Worm (Caenorhabditis elegans) whole organism, L4 larva: Measurements from ENCODE around the gene sto-3.

Source experiments
- R02D3.7 ChIP-seq: fragments of 150-350 bp; sonication (generic microtip); optimal IDR thresholded peaks from 3 replicates; lab custom pipeline; 2014; ENCODE audit warnings: missing biosample characterization, missing genetic modification characterization
- T26A8.4 ChIP-seq: fragments of 200-800 bp; sonication (Bioruptor generic); IDR thresholded peaks from 2 replicates; pipeline ENCODE4 v1.3.6; 2022; ENCODE audit warnings: missing genetic modification characterization, missing compliant biosample characterization
- Y75B8A.6 ChIP-seq: fragments of 200-800 bp; sonication (Bioruptor generic); IDR thresholded peaks from 2 replicates; pipeline ENCODE4 v1.3.6; 2022; ENCODE audit warnings: missing genetic modification reagents, missing genetic modification characterization, missing compliant biosample characterization
- ZK546.5 ChIP-seq, 2 experiments: sonication (generic microtip); optimal IDR thresholded peaks; 2 replicates each; lab custom pipeline; 2017; ENCODE audit warnings: missing biosample characterization in 2 of 2, missing genetic modification characterization in 2 of 2
- aha-1 ChIP-seq: fragments of 150-350 bp; peaks from one replicate; lab custom pipeline; 2014; ENCODE audit warnings: missing biosample characterization, missing genetic modification characterization
- attf-4 ChIP-seq: sonication (generic microtip); optimal IDR thresholded peaks from 3 replicates; lab custom pipeline; 2017; ENCODE audit warnings: missing biosample characterization, missing genetic modification characterization
- ceh-20 ChIP-seq: fragments of 200-800 bp; sonication (Bioruptor generic); IDR thresholded peaks from 2 replicates; pipeline ENCODE4 v1.3.6; 2022; ENCODE audit warnings: missing genetic modification reagents, missing genetic modification characterization, missing compliant biosample characterization
- ces-1 ChIP-seq: fragments of 150-350 bp; sonication (generic microtip); optimal IDR thresholded peaks from 4 replicates; lab custom pipeline; 2014; ENCODE audit warnings: missing biosample characterization, missing genetic modification reagents, missing genetic modification characterization
- cey-2 ChIP-seq: sonication (generic microtip); optimal IDR thresholded peaks from 3 replicates; lab custom pipeline; 2017; ENCODE audit warnings: missing genetic modification characterization, mild to moderate bottlenecking, missing compliant biosample characterization, antibody characterized with exemption, borderline replicate concordance; ENCODE audit not compliant: insufficient read depth
- daf-8 ChIP-seq: fragments of 200-800 bp; sonication (Bioruptor generic); IDR thresholded peaks from 2 replicates; pipeline ENCODE4 v1.3.6; 2022; ENCODE audit warnings: missing genetic modification characterization, missing compliant biosample characterization
- dmd-9 ChIP-seq: fragments of 200-800 bp; sonication (Bioruptor generic); IDR thresholded peaks from 2 replicates; pipeline ENCODE4 v1.3.6; 2022; ENCODE audit warnings: missing genetic modification reagents, missing genetic modification characterization, missing compliant biosample characterization
- dpl-1 ChIP-seq: fragments of 150-350 bp; optimal IDR thresholded peaks from 2 replicates; lab custom pipeline; 2014; ENCODE audit warnings: missing biosample characterization, missing genetic modification reagents, missing genetic modification characterization
- fos-1 ChIP-seq: fragments of 150-350 bp; optimal IDR thresholded peaks from 2 replicates; lab custom pipeline; 2014; ENCODE audit warnings: missing biosample characterization, missing genetic modification characterization
- hlh-30 ChIP-seq: sonication (generic microtip); optimal IDR thresholded peaks from 2 replicates; lab custom pipeline; 2017; ENCODE audit warnings: antibody characterized with exemption, mild to moderate bottlenecking, missing genetic modification characterization, missing compliant biosample characterization; ENCODE audit not compliant: insufficient read depth
- jun-1 ChIP-seq: fragments of 150-350 bp; optimal IDR thresholded peaks from 2 replicates; lab custom pipeline; 2014; ENCODE audit warnings: missing biosample characterization, missing genetic modification reagents, missing genetic modification characterization
- lin-1 ChIP-seq: fragments of 200-800 bp; sonication (Bioruptor generic); IDR thresholded peaks from 2 replicates; pipeline ENCODE4 v1.3.6; 2022; ENCODE audit warnings: missing genetic modification reagents, missing genetic modification characterization, missing compliant biosample characterization
- lin-29 ChIP-seq: fragments of 200-800 bp; sonication (Bioruptor generic); IDR thresholded peaks from 2 replicates; pipeline ENCODE4 v1.3.6; 2022; ENCODE audit warnings: missing genetic modification reagents, missing genetic modification characterization, missing compliant biosample characterization
- lin-38 ChIP-seq: fragments of 200-800 bp; sonication (Bioruptor generic); IDR thresholded peaks from 2 replicates; pipeline ENCODE4 v1.3.6; 2022; ENCODE audit warnings: missing genetic modification reagents, missing genetic modification characterization, missing compliant biosample characterization
- lir-3 ChIP-seq: sonication (generic microtip); optimal IDR thresholded peaks from 2 replicates; lab custom pipeline; 2016; ENCODE audit warnings: mild to moderate bottlenecking, missing genetic modification characterization, missing compliant biosample characterization
- madf-9 ChIP-seq: fragments of 200-800 bp; sonication (Bioruptor generic); conservative IDR thresholded peaks from 2 replicates; pipeline ENCODE4 v1.3.6; 2022; ENCODE audit warnings: missing genetic modification reagents, missing genetic modification characterization, missing compliant biosample characterization
- mdl-1 ChIP-seq, 2 experiments: fragments of 150-350 bp in 1 of 2; sonication (generic microtip) in 1 of 2; optimal IDR thresholded peaks; 2 replicates each; lab custom pipeline; 2014 to 2017; ENCODE audit warnings: missing biosample characterization in 2 of 2, missing genetic modification characterization in 2 of 2
- mes-2 ChIP-seq: sonication (generic microtip); optimal IDR thresholded peaks from 2 replicates; lab custom pipeline; 2016; ENCODE audit warnings: missing genotype, mild to moderate bottlenecking, missing genetic modification characterization, missing compliant biosample characterization; ENCODE audit not compliant: poor library complexity, severe bottlenecking
- mxl-2 ChIP-seq: fragments of 200-800 bp; sonication (Bioruptor generic); conservative IDR thresholded peaks from 2 replicates; pipeline ENCODE4 v1.3.6; 2022; ENCODE audit warnings: missing genetic modification reagents, missing genetic modification characterization, missing compliant biosample characterization
- nhr-10 ChIP-seq: fragments of 150-350 bp; optimal IDR thresholded peaks from 2 replicates; lab custom pipeline; 2014; ENCODE audit warnings: missing biosample characterization, missing genetic modification characterization
- nhr-111 ChIP-seq: fragments of 200-800 bp; sonication (Bioruptor generic); optimal IDR thresholded peaks from 2 replicates; lab custom pipeline; 2018; ENCODE audit warnings: mild to moderate bottlenecking, missing genetic modification characterization, missing compliant biosample characterization
- nhr-25 ChIP-seq: sonication (generic microtip); optimal IDR thresholded peaks from 2 replicates; lab custom pipeline; 2017; ENCODE audit warnings: missing genetic modification characterization, mild to moderate bottlenecking, missing compliant biosample characterization, antibody characterized with exemption, moderate library complexity, borderline replicate concordance; ENCODE audit not compliant: insufficient read depth
- nhr-48 ChIP-seq: sonication (generic microtip); optimal IDR thresholded peaks from 2 replicates; lab custom pipeline; 2016; ENCODE audit warnings: mild to moderate bottlenecking, missing genetic modification characterization, missing compliant biosample characterization
- pha-4 ChIP-seq, 2 experiments: fragments of 150-350 bp in 1 of 2; fragments of 200-800 bp in 1 of 2; sonication (Bioruptor generic) in 1 of 2; IDR thresholded peaks in 1 of 2; optimal IDR thresholded peaks in 1 of 2; 2 replicates each; pipeline versions ENCODE4 v1.3.6 to Lab custom; 2014 to 2022; ENCODE audit warnings: missing genetic modification characterization in 2 of 2, missing genetic modification reagents in 2 of 2, missing biosample characterization in 1 of 2, missing compliant biosample characterization in 1 of 2
- php-3 ChIP-seq: fragments of 200-800 bp; sonication (Bioruptor generic); IDR thresholded peaks from 2 replicates; pipeline ENCODE4 v1.3.6; 2022; ENCODE audit warnings: missing genetic modification reagents, missing genetic modification characterization, missing compliant biosample characterization
- set-16 ChIP-seq: fragments of 200-800 bp; sonication (Bioruptor generic); IDR thresholded peaks from 2 replicates; pipeline ENCODE4 v1.3.6; 2022; ENCODE audit warnings: missing genetic modification reagents, missing genetic modification characterization, missing compliant biosample characterization
- snpc-1.2 ChIP-seq: fragments of 200-800 bp; sonication (Bioruptor generic); IDR thresholded peaks from 2 replicates; pipeline ENCODE4 v1.3.6; 2022; ENCODE audit warnings: missing genetic modification reagents, missing genetic modification characterization, missing compliant biosample characterization
- snpc-4 ChIP-seq: fragments of 150-350 bp; optimal IDR thresholded peaks from 2 replicates; lab custom pipeline; 2014; ENCODE audit warnings: missing biosample characterization, missing genetic modification characterization
- spr-3 ChIP-seq: fragments of 200-800 bp; sonication (Bioruptor generic); optimal IDR thresholded peaks from 2 replicates; lab custom pipeline; 2018; ENCODE audit warnings: mild to moderate bottlenecking, missing genetic modification characterization, missing compliant biosample characterization
- tag-97 ChIP-seq: fragments of 200-800 bp; sonication (Bioruptor generic); IDR thresholded peaks from 2 replicates; pipeline ENCODE4 v1.3.6; 2022; ENCODE audit warnings: missing genetic modification characterization, missing compliant biosample characterization
- unc-130 ChIP-seq: sonication (generic microtip); optimal IDR thresholded peaks from 2 replicates; lab custom pipeline; 2016; ENCODE audit warnings: missing genetic modification reagents, missing genetic modification characterization, missing compliant biosample characterization
- unc-62 ChIP-seq, 3 experiments: fragments of 150-350 bp in 1 of 3; sonication (generic microtip); optimal IDR thresholded peaks in 2 of 3; peaks in 1 of 3; 1 replicate in 1 of 3; 2 replicates in 2 of 3; lab custom pipeline; 2014 to 2017; ENCODE audit warnings: missing biosample characterization in 3 of 3, missing genetic modification characterization in 3 of 3, missing genetic modification reagents in 3 of 3, missing genotype in 1 of 3
- vab-7 ChIP-seq: fragments of 200-800 bp; sonication (Bioruptor generic); IDR thresholded peaks from 2 replicates; pipeline ENCODE4 v1.3.6; 2022; ENCODE audit warnings: missing genetic modification reagents, missing genetic modification characterization, missing compliant biosample characterization
- zip-11 ChIP-seq: fragments of 200-800 bp; sonication (Bioruptor generic); IDR thresholded peaks from 2 replicates; pipeline ENCODE4 v1.3.6; 2022; ENCODE audit warnings: missing genetic modification characterization, missing compliant biosample characterization

The sto-3 gene

ce11 chrX:11598839-11599238 lies 23.1 kb downstream of the sto-3 start:
- TF ChIP-seq attf-4 (tag; lab: Kevin White, UChicago) = no peak
- TF ChIP-seq pha-4 (GFP tag; IDR thresholded peaks at IDR 0.05; lab: Robert Waterston, UW) = no peak
- no peak for TF ChIP-seq pha-4 (tag; optimal IDR thresholded peaks at IDR 0.05; lab: Kevin White, UChicago)
- TF ChIP-seq fos-1 (tag; lab: Kevin White, UChicago) = no peak
- no peak for TF ChIP-seq zip-11 (GFP tag; lab: Robert Waterston, UW)
- TF ChIP-seq aha-1 (tag; lab: Kevin White, UChicago) = no peak
- no peak for TF ChIP-seq snpc-1.2 (GFP tag; lab: Robert Waterston, UW)
- no peak for TF ChIP-seq Y75B8A.6 (GFP tag; lab: Robert Waterston, UW)
- no peak for TF ChIP-seq nhr-48 (tag; lab: Kevin White, UChicago)
- TF ChIP-seq lir-3 (tag; lab: Kevin White, UChicago) = no peak
- TF ChIP-seq daf-8 (GFP tag; lab: Robert Waterston, UW) = no peak
- no peak for TF ChIP-seq cey-2 (tag; lab: Kevin White, UChicago)
- TF ChIP-seq unc-130 (GFP tag; lab: Kevin White, UChicago) = no peak

DNA sequence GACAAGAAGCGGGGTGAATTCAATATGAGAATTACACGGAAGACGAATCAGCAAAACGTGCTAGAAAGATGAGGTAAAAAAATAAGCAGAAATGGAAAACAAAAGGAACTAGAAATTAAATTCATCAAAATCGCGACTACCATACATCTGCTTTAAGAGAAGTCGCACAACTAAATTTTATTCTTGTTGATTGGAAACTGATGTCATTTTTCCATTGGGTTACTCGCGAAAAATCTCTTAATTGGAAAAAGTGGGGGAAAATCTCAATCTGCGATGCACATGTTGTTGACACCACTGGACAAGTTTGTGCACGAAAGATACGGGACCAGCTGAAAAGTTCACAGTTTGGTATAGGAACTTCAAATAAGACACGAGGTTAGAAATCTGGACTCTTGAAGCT lies 25.0 kb downstream of the sto-3 start:
- TF ChIP-seq aha-1 (tag; lab: Kevin White, UChicago) (peak; percentile 5), snpc-4 (no peak)

ce11 chrX:11592539-11592938 lies 29.4 kb downstream of the sto-3 start:
- TF ChIP-seq T26A8.4 (GFP tag; lab: Robert Waterston, UW) (no peak), ceh-20 (no peak), php-3 (GFP tag; lab: Robert Waterston, UW) (no peak), lin-1 (GFP tag; lab: Robert Waterston, UW) (no peak), hlh-30 (no peak), nhr-10 (no peak), ces-1 (GFP tag; lab: Kevin White, UChicago) (no peak), lin-29 (GFP tag; lab: Robert Waterston, UW) (no peak), unc-130 (GFP tag; lab: Kevin White, UChicago) (no peak), tag-97 (GFP tag; lab: Robert Waterston, UW) (no peak), spr-3 (GFP tag; lab: Kevin White, UChicago) (no peak), dpl-1 (GFP tag; lab: Kevin White, UChicago) (no peak), dmd-9 (GFP tag; lab: Robert Waterston, UW) (no peak), nhr-25 (tag; lab: Kevin White, UChicago) (no peak), mes-2 (tag; lab: Kevin White, UChicago) (no peak)

ce11 chrX:11591620-11592019 lies 30.3 kb downstream of the sto-3 start, which contains the start of gene F52D10.2:
Gene F52D10.2, minus strand, starts transcription at chrX:11591720.
- TF ChIP-seq spr-3 (GFP tag; lab: Kevin White, UChicago) (no peak), mxl-2 (GFP tag; lab: Robert Waterston, UW) (no peak), vab-7 (GFP tag; lab: Robert Waterston, UW) (no peak), madf-9 (no peak), nhr-111 (GFP tag; lab: Kevin White, UChicago) (no peak), mdl-1 (tag; optimal IDR thresholded peaks at IDR 0.05; lab: Kevin White, UChicago) (no peak), snpc-4 (no peak), jun-1 (tag; lab: Kevin White, UChicago) (no peak), set-16 (GFP tag; lab: Robert Waterston, UW) (no peak), R02D3.7 (no peak), unc-62 (GFP tag; optimal IDR thresholded peaks at IDR 0.05 in 1 of 2; lab: Kevin White, UChicago) (no peak), unc-62 (tag; optimal IDR thresholded peaks at IDR 0.05; lab: Kevin White, UChicago) (no peak), ZK546.5 (tag; optimal IDR thresholded peaks at IDR 0.05; lab: Kevin White, UChicago) (no peak), lin-38 (GFP tag; lab: Robert Waterston, UW) (no peak), zip-11 (GFP tag; lab: Robert Waterston, UW) (no peak)
